Worm (Caenorhabditis elegans) whole organism, L4/young adult: ENCODE measurements around the gene gcy-37.

Experiments
- dao-5 ChIP-seq: sonication (generic microtip); optimal IDR thresholded peaks from 2 replicates; lab custom pipeline; 2016; ENCODE audit warnings: missing genotype, missing genetic modification characterization, moderate library complexity, missing compliant biosample characterization
- him-1 ChIP-seq: sonication (generic microtip); optimal IDR thresholded peaks from 2 replicates; lab custom pipeline; 2016; ENCODE audit warnings: missing genotype, missing genetic modification reagents, missing genetic modification characterization, missing compliant biosample characterization

- TF ChIP-seq him-1 (tag; lab: Kevin White, UChicago) (no peak), dao-5 (no peak)
These were observed 16.6 kb downstream of the gcy-37 start for ce11 chrIV:2142320-2142719.
